Worm (Caenorhabditis elegans) whole organism, early embryonic: ENCODE results near the gene tag-280.
"Not testable (repeated sequence)": the region's sequence is repeated elsewhere in the genome, so short reads cannot be mapped to it uniquely, and the experiment has no call there.

Source experiments
- F13C5.2 ChIP-seq: sonication (generic microtip); optimal IDR thresholded peaks from 2 replicates; lab custom pipeline; 2017; ENCODE audit warnings: mild to moderate bottlenecking, missing genetic modification characterization, inconsistent platforms, missing compliant biosample characterization
- sea-1 ChIP-seq: fragments of 200-800 bp; sonication (Bioruptor generic); conservative IDR thresholded peaks from 2 replicates; pipeline ENCODE4 v1.3.6; 2022; ENCODE audit warnings: missing genetic modification characterization, missing compliant biosample characterization
- tra-4 ChIP-seq: sonication (generic microtip); optimal IDR thresholded peaks from 2 replicates; lab custom pipeline; 2017; ENCODE audit warnings: missing genetic modification characterization, missing compliant biosample characterization

ce11 chrII:12441164-12441563 is 19.3 kb upstream of the tag-280 start, which contains the start of gene Y57A10C.10:
- not testable (repeated sequence) for TF ChIP-seq tra-4 (tag; lab: Kevin White, UChicago); sea-1 (GFP tag; lab: Robert Waterston, UW); F13C5.2 (tag; lab: Kevin White, UChicago)
